Fruit fly (Drosophila melanogaster): ENCODE results near the gene CG33658.

dm6 chr3R:24812987-24813636, 27.9 kb downstream of the CG33658 start:
- no peak for TF ChIP-seq CTCF (optimal IDR thresholded peaks at IDR 0.05)
- TF ChIP-seq CG8478 (optimal IDR thresholded peaks at IDR 0.05) = no peak
